Fruit fly (Drosophila melanogaster): ENCODE data around the gene CG43219.

DNA sequence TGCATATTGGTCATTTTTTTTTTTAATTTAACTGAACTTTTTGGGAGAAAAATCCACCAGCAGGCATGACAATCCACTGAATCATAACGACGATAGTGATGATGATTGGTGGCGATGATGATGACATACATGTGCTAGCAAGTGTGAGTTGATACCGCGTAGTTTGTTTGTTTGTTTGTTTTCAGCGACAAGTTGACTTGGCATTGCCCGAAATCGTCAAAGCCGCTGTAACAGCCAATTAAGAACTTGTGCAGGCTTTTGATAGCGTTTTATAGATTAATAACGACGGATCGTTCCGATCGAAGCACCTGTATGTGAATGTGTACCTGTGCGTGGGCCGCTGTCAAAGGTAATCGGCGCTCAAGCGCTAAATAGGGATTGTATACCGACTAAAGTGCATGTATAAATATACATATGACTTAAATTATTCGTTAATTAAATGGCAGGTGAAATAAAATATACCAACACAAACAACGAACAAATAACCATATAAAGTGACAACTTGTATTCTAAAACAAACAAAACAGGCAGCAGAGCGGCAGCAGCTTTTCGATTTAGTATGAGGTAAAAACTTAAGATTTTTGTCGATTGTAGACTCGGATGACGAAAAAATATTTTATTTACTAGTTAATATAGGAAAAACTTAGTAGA, 18.8 kb upstream of the CG43219 start:
- TF ChIP-seq h (optimal IDR thresholded peaks at IDR 0.05) (no peak), insv (optimal IDR thresholded peaks at IDR 0.05) (no peak)
